Fruit fly (Drosophila melanogaster) ovary, adult (tissue): ENCODE data around the gene CG5199.
"Not testable (repeated sequence)": the region's sequence is repeated elsewhere in the genome, so short reads cannot be mapped to it uniquely, and the experiment has no call there.

Experiments
- CG17801 ChIP-seq: fragments of 200-800 bp; optimal IDR thresholded peaks from 2 replicates; lab custom pipeline; 2019; ENCODE audit warnings: missing biosample characterization, mild to moderate bottlenecking, missing genetic modification characterization, moderate library complexity; ENCODE audit not compliant: partially characterized antibody

Gene CG5199

DNA sequence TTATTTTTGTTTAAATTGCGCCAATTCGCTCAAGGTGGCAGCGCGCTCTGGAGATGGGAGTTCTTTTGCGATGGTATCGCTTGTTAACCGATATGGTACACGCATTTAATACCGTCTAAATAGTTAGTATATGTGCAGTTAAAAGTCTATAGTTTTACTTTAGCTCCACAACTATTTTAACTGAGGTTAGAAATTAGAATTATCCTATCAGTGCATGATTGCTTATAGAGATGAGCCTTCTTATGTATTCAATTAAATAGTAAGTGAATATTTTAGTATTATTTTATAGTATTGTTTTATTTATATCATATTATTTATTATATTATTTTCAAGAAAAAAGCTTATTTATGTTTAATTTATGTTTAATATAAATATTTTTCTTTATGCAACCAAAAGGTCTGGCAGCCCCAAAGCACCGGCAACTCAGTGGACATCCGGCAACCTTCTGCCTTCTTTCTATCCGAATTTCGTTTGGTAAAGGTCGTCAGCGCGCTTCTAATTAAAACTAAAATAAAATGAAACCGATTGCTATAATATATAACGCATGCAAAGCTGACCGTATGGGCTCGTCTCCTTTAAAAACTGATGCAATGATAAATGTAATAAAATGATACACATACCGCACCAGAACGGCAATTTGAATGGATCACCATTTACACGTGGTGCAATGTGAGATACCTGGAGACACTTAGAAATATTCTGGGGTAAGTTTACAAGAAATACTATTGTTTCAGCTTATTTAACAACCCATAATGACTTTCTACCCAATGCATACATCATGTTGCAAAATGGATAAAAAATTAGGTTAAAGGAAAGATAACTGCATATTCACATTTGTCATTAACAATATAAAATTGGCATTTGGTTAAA is at the start of gene CG5199:
Gene CG5199 (minus strand): TSS at position 52 of the 870 bp plus-strand sequence.
- peak; percentile 67 for TF ChIP-seq CG17801

DNA sequence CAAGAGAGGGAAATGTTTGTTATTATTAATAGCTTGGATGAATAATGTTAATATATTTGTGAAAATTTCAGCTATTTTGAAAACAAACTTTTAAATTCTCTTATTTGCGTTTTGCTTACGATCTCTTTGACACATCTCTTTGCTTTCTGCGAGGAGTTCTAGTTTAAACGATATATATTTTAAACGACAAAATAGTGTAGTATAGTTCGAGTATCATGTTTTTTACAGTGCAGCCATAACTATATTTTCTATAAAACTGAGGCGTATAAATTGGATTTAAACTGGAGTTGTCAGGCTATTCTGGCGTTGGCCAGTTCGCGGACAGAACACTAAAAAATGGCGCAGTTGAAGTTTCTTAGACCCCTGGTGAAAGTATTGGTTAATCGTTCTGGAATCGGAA is 46.9 kb upstream of the CG5199 start, which contains the start of gene CG18281:
Gene CG18281 (plus strand): TSS at position 301 of the 400 bp plus-strand sequence.
- not testable (repeated sequence) for TF ChIP-seq CG17801

DNA sequence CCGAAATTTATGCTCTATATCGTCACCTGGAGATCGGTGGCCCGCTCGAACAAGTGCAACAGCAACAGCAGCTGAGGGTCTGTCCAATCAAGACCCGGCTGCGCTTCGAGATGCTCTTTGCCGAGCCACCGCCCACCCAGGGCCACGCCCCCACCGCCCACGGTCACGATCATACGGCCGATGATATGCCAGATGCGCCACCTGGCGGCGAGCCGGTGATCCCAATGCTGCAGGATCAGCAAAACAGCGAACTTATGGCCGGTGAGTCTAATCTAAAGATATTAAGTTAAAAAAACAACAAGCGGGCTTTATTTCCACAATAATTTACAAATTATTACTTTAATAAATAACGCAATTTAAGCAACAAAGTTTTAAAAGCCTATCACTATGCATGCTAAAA is 45.5 kb upstream of the CG5199 start:
- TF ChIP-seq CG17801: no peak

DNA sequence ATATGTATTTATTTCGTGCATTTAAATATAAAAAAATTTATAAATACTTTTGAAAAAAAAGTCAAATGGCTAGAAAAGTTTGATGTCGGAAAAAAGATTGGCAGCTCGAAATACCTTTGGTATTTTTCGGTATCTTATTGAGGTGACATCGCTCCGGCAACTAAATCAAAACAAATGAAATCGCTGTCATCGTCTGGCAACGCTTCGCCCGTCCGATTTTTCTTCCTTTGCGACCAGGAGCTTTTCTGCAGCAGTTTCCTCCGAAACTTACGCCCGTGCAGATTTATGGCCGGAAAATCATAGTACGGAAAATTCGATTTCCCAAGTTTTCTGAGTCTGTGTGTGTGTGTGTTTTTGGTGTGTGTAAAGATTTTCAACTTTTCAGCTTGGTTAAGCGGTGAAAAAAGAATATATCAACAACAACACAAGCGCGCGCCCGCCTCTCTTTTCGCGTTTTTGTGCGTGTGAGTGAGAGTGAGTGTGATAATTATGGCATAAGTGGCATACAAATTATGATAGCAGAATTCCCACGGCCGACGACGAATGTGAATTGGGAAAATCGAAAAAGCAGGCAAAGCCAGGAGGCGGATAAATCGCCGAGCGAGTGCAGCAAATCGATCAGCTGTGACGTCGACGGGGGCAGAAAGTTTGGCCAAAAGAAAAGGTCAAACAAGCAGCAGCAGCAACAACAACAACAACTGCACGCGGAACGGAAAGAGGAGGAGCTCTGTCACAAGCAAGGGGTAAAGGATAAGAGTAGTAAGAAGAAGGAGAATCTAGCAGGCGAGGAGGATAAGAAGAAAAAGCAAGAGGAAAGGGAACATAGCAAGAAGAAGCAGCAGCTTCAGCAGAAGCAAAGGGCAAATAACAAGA is 44.7 kb upstream of the CG5199 start, which contains the start of gene CG32425:
Gene CG32425 (plus strand): TSS at position 200 of the 873 bp plus-strand sequence.
- TF ChIP-seq CG17801: no peak

dm6 chr3L:20494780-20495591 is 42.3 kb upstream of the CG5199 start, which contains the start of gene ZnT77C:
Gene ZnT77C, minus strand, starts transcription at chr3L:20494921.
- TF ChIP-seq CG17801: no peak

dm6 chr3L:20494262-20494601 is 41.6 kb upstream of the CG5199 start:
- no peak for TF ChIP-seq CG17801

DNA sequence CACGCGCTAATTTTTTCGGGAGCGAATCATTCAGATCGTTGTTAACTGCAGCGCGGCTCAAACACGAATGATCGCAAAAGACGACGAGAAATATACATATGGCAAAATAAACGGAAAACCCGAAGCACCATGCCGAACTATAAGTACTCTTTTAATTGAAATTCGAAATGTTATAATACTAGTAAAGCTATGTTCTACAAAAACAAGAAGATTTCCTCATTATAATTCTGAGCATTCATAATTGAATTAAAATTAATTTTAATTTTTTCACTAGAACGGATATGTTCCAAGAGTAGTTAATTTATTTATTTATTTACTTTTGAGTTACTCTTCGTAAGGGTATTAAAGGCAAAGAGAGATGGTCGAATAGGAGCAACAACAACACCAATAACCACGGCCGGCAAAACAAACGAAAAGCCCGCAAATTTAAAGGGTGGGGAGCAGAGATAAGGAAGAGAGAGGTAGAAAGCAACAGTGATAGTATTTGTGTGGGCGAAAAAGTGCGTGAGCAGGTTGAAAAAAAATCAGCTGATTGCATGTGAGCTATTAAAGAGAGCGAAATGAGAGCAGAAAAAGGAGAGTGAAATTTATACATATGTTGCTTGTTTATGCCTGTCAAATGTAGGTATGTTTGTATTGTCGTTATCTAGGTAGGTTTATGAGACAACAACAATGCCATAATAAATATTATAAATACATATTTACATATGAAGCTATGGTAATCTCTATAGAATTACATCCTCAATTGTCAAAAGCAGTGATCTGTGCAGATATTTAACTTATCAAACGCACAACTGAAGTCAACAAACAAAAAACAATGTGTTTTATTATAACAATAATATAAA is 41.0 kb upstream of the CG5199 start:
- peak; percentile 95 for TF ChIP-seq CG17801

- TF ChIP-seq CG17801: no peak
Measured at dm6 chr3L:20491525-20492132, 39.0 kb upstream of the CG5199 start, which contains the start of gene ND-39. Gene ND-39, plus strand, starts transcription at chr3L:20492082.

- no peak for TF ChIP-seq CG17801
Measured at dm6 chr3L:20487649-20488048, 35.0 kb upstream of the CG5199 start.

- peak; percentile 87 for TF ChIP-seq CG17801
Measured at dm6 chr3L:20474789-20475208, 22.1 kb upstream of the CG5199 start.

DNA sequence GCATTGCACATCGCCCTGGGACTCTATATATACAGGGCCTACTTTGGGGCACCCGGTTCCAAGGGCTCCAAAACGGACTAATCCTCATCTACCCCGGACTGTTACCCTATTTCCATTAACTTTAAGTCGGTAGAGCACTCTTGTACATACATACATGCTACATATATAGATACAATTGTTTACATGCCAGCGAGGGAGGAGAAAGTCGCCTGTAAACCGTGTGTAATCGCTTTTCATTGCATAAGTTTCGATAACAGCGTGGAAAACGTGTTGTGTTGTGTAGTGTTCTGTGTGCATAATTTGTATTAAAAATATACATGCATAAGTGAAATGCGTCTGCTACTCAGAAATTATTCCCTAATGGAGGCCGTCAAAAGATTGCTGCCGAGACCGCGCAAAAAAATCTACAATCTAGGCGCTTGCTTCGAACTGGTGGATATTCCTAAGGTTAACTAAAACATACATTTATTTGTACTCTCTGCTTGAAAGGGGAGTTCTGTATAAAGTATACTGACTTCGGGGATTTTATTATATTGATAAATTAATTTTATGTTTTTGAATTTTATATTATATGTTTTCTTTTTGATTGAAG is 21.6 kb upstream of the CG5199 start, which contains the start of gene isoQC:
Gene isoQC (plus strand): TSS at position 270 of the 592 bp plus-strand sequence.
- no peak for TF ChIP-seq CG17801

DNA sequence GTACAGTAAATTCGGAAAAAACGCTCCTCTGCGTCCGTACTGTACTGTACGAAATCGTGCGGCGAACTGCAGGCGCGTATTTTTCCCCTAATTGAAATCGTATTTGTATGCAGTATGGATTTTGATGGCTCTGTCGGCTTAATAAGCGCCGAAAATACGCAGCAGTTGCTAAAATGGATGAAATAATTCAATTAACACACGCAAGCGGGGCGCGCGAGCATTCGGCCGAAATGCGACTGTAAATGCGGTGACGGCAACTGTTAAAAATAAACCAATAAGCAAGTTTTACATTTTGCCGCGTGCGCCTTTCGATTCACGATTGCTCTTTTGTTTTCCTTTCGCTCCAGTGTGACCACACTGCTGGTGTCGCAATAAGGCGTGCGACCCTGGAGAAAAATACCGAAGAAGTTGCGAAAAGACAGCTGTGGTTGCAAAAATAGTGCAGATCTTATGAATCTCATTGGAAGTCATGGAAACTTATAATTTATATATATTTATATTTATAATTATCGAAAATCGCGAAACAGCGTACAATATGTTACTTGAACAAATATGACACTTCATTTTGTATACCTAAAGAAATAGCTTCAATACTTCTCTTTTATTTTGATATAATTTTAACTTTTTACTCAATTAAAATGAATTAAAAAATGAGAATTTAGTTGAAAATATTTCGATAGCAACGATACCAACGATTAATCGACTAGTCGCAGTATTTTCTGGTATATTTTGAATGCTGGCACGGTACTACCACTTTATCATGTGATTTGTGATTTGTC is 20.5 kb upstream of the CG5199 start, which contains the start of the genes CG32428 and CG5969:
Gene CG32428 (minus strand): TSS at position 703 of the 779 bp plus-strand sequence.
Gene CG5969 (plus strand): TSS at position 763 of the 779 bp plus-strand sequence.
- TF ChIP-seq CG17801: peak; percentile 24

- no peak for TF ChIP-seq CG17801
Measured at dm6 chr3L:20472607-20473006, 19.9 kb upstream of the CG5199 start.
